Worm (Caenorhabditis elegans) whole organism, L1 larva: ENCODE measurements around the gene klp-13.
A peak's percentile ranks its signal among the peaks of the same experiment; 100 is the strongest.

ENCODE experiments used
- C04F5.9 ChIP-seq: sonication (generic microtip); optimal IDR thresholded peaks from 2 replicates; lab custom pipeline; 2016; ENCODE audit warnings: missing genetic modification characterization, missing compliant biosample characterization
- C16A3.4 ChIP-seq: fragments of 150-350 bp; optimal IDR thresholded peaks from 2 replicates; lab custom pipeline; 2014; ENCODE audit warnings: missing biosample characterization, missing genetic modification characterization
- C34B4.2 ChIP-seq: sonication (generic microtip); optimal IDR thresholded peaks from 2 replicates; lab custom pipeline; 2017; ENCODE audit warnings: mild to moderate bottlenecking, missing genetic modification characterization, missing compliant biosample characterization
- F16B12.6 ChIP-seq: fragments of 150-350 bp; optimal IDR thresholded peaks from 2 replicates; lab custom pipeline; 2014; ENCODE audit warnings: missing biosample characterization, missing genetic modification characterization
- alr-1 ChIP-seq: fragments of 200-800 bp; sonication (Bioruptor generic); optimal IDR thresholded peaks from 2 replicates; lab custom pipeline; 2018; ENCODE audit warnings: borderline replicate concordance, mild to moderate bottlenecking, missing genetic modification characterization, missing compliant biosample characterization
- blmp-1 ChIP-seq: fragments of 150-350 bp; optimal IDR thresholded peaks from 2 replicates; lab custom pipeline; 2014; ENCODE audit warnings: missing biosample characterization, missing genetic modification characterization
- ceh-90 ChIP-seq: sonication (generic microtip); optimal IDR thresholded peaks from 2 replicates; lab custom pipeline; 2016; ENCODE audit warnings: missing genetic modification characterization, missing compliant biosample characterization
- ces-1 ChIP-seq: fragments of 150-350 bp; optimal IDR thresholded peaks from 2 replicates; lab custom pipeline; 2014; ENCODE audit warnings: missing biosample characterization, missing genetic modification reagents, missing genetic modification characterization
- efl-1 ChIP-seq, 4 experiments: fragments of 150-350 bp; optimal IDR thresholded peaks in 3 of 4; peaks in 1 of 4; 1 replicate in 1 of 4; 2 replicates in 3 of 4; lab custom pipeline; 2014; ENCODE audit warnings: missing biosample characterization in 2 of 4, missing genetic modification characterization in 2 of 4, missing genetic modification reagents in 2 of 4
- egl-13 ChIP-seq: sonication (generic microtip); optimal IDR thresholded peaks from 2 replicates; lab custom pipeline; 2016; ENCODE audit warnings: missing genotype, missing genetic modification reagents, missing genetic modification characterization, missing compliant biosample characterization
- egl-27 ChIP-seq, 2 experiments: fragments of 150-350 bp in 1 of 2; sonication (generic microtip); optimal IDR thresholded peaks; 3 replicates each; lab custom pipeline; 2017 to 2018; ENCODE audit warnings: missing biosample characterization in 2 of 2, missing genetic modification characterization in 2 of 2, missing genetic modification reagents in 2 of 2
- elt-3 ChIP-seq, 6 experiments: fragments of 150-350 bp in 1 of 6; sonication (generic microtip); optimal IDR thresholded peaks; 2 replicates each; lab custom pipeline; 2017 to 2018; ENCODE audit warnings: missing biosample characterization in 6 of 6, missing genetic modification characterization in 6 of 6, inconsistent platforms in 1 of 6
- ets-5 ChIP-seq: fragments of 200-800 bp; sonication (Bioruptor generic); IDR thresholded peaks from 2 replicates; pipeline ENCODE4 v1.3.6; 2022; ENCODE audit warnings: missing genetic modification characterization, missing compliant biosample characterization
- fkh-10 ChIP-seq: sonication (generic microtip); optimal IDR thresholded peaks from 2 replicates; lab custom pipeline; 2017; ENCODE audit warnings: missing biosample characterization, missing genetic modification reagents, missing genetic modification characterization
- fos-1 ChIP-seq: fragments of 150-350 bp; optimal IDR thresholded peaks from 2 replicates; lab custom pipeline; 2014; ENCODE audit warnings: missing biosample characterization, missing genetic modification characterization
- grh-1 ChIP-seq: fragments of 200-800 bp; sonication (Bioruptor generic); IDR thresholded peaks from 2 replicates; pipeline ENCODE4 v1.3.6; 2022; ENCODE audit warnings: missing genetic modification reagents, missing genetic modification characterization, missing compliant biosample characterization
- hlh-4 ChIP-seq: sonication (generic microtip); optimal IDR thresholded peaks from 2 replicates; lab custom pipeline; 2016; ENCODE audit warnings: mild to moderate bottlenecking, missing genetic modification characterization, missing compliant biosample characterization
- irx-1 ChIP-seq: sonication (generic microtip); optimal IDR thresholded peaks from 2 replicates; lab custom pipeline; 2016; ENCODE audit warnings: missing genetic modification characterization, missing compliant biosample characterization
- isw-1 ChIP-seq: fragments of 200-800 bp; sonication (Bioruptor generic); IDR thresholded peaks from 2 replicates; pipeline ENCODE4 v1.3.6; 2022; ENCODE audit warnings: missing genetic modification characterization, missing compliant biosample characterization
- lin-14 ChIP-seq: fragments of 200-800 bp; sonication (Bioruptor generic); optimal IDR thresholded peaks from 2 replicates; lab custom pipeline; 2018; ENCODE audit warnings: mild to moderate bottlenecking, missing genetic modification characterization, moderate library complexity, missing compliant biosample characterization
- lin-15B ChIP-seq: fragments of 150-350 bp; sonication (generic microtip); optimal IDR thresholded peaks from 3 replicates; lab custom pipeline; 2014; ENCODE audit warnings: missing biosample characterization, missing genetic modification characterization
- lin-35 ChIP-seq, 2 experiments: fragments of 150-350 bp; optimal IDR thresholded peaks; 2 replicates each; lab custom pipeline; 2014; ENCODE audit warnings: missing biosample characterization in 2 of 2, missing genetic modification characterization in 2 of 2, missing genetic modification reagents in 2 of 2
- lir-3 ChIP-seq: sonication (generic microtip); optimal IDR thresholded peaks from 2 replicates; lab custom pipeline; 2016; ENCODE audit warnings: mild to moderate bottlenecking, missing genetic modification characterization, moderate library complexity, missing compliant biosample characterization; ENCODE audit not compliant: poor library complexity
- mab-9 ChIP-seq: fragments of 200-800 bp; sonication (Bioruptor generic); IDR thresholded peaks from 2 replicates; pipeline ENCODE4 v1.3.6; 2022; ENCODE audit warnings: missing genetic modification reagents, missing genetic modification characterization, missing compliant biosample characterization
- mdl-1 ChIP-seq, 2 experiments: fragments of 150-350 bp; optimal IDR thresholded peaks; 2 replicates each; lab custom pipeline; 2014 to 2017; ENCODE audit warnings: missing biosample characterization in 2 of 2, missing genetic modification characterization in 2 of 2, inconsistent platforms in 1 of 2
- mep-1 ChIP-seq: fragments of 150-350 bp; optimal IDR thresholded peaks from 2 replicates; lab custom pipeline; 2014; ENCODE audit warnings: missing biosample characterization, missing genetic modification characterization
- nhr-11 ChIP-seq: fragments of 150-350 bp; optimal IDR thresholded peaks from 2 replicates; lab custom pipeline; 2014; ENCODE audit warnings: missing biosample characterization, missing genetic modification characterization
- nhr-12 ChIP-seq: sonication (generic microtip); optimal IDR thresholded peaks from 2 replicates; lab custom pipeline; 2017; ENCODE audit warnings: missing biosample characterization, missing genetic modification characterization
- nhr-20 ChIP-seq: sonication (generic microtip); optimal IDR thresholded peaks from 2 replicates; lab custom pipeline; 2016; ENCODE audit warnings: mild to moderate bottlenecking, missing genetic modification characterization, missing compliant biosample characterization
- nhr-28 ChIP-seq: fragments of 150-350 bp; optimal IDR thresholded peaks from 2 replicates; lab custom pipeline; 2014; ENCODE audit warnings: missing biosample characterization, missing genetic modification characterization
- nhr-71 ChIP-seq: sonication (generic microtip); optimal IDR thresholded peaks from 2 replicates; lab custom pipeline; 2016; ENCODE audit warnings: mild to moderate bottlenecking, missing genetic modification characterization, moderate library complexity, missing compliant biosample characterization
- nhr-76 ChIP-seq: sonication (generic microtip); optimal IDR thresholded peaks from 2 replicates; lab custom pipeline; 2017; ENCODE audit warnings: missing biosample characterization, missing genetic modification characterization
- nhr-77 ChIP-seq: fragments of 150-350 bp; optimal IDR thresholded peaks from 2 replicates; lab custom pipeline; 2014; ENCODE audit warnings: missing biosample characterization, missing genetic modification characterization
- nhr-85 ChIP-seq: sonication (generic microtip); peaks from one replicate; lab custom pipeline; 2016; ENCODE audit warnings: missing genetic modification characterization, inconsistent platforms, missing compliant biosample characterization
- pqm-1 ChIP-seq: sonication (generic microtip); optimal IDR thresholded peaks from 3 replicates; lab custom pipeline; 2017; ENCODE audit warnings: missing biosample characterization, missing genetic modification characterization
- rnt-1 ChIP-seq: sonication (generic microtip); optimal IDR thresholded peaks from 2 replicates; lab custom pipeline; 2016; ENCODE audit warnings: mild to moderate bottlenecking, missing genetic modification characterization, moderate library complexity, missing compliant biosample characterization
- snu-23 ChIP-seq: sonication (generic microtip); optimal IDR thresholded peaks from 2 replicates; lab custom pipeline; 2016; ENCODE audit warnings: missing genetic modification characterization, missing compliant biosample characterization
- sox-4 ChIP-seq: sonication (generic microtip); optimal IDR thresholded peaks from 2 replicates; lab custom pipeline; 2016; ENCODE audit warnings: missing genetic modification characterization, missing compliant biosample characterization
- sptf-1 ChIP-seq: fragments of 150-350 bp; optimal IDR thresholded peaks from 2 replicates; lab custom pipeline; 2014; ENCODE audit warnings: missing biosample characterization, missing genetic modification characterization
- swsn-7 ChIP-seq: sonication (generic microtip); optimal IDR thresholded peaks from 2 replicates; lab custom pipeline; 2016; ENCODE audit warnings: missing genetic modification characterization, missing compliant biosample characterization
- tbx-2 ChIP-seq: sonication (generic microtip); optimal IDR thresholded peaks from 2 replicates; lab custom pipeline; 2016; ENCODE audit warnings: missing genetic modification characterization, missing compliant biosample characterization
- tlp-1 ChIP-seq: fragments of 150-350 bp; optimal IDR thresholded peaks from 2 replicates; lab custom pipeline; 2014; ENCODE audit warnings: missing biosample characterization, missing genetic modification characterization
- unc-130 ChIP-seq: fragments of 150-350 bp; optimal IDR thresholded peaks from 2 replicates; lab custom pipeline; 2017; ENCODE audit warnings: missing biosample characterization, missing genetic modification characterization, inconsistent platforms
- unc-30 ChIP-seq: sonication (generic microtip); optimal IDR thresholded peaks from 2 replicates; lab custom pipeline; 2017; ENCODE audit warnings: missing biosample characterization, missing genetic modification characterization
- xbp-1 ChIP-seq: sonication (generic microtip); optimal IDR thresholded peaks from 2 replicates; lab custom pipeline; 2016; ENCODE audit warnings: missing genetic modification characterization, missing compliant biosample characterization
- ztf-4 ChIP-seq: fragments of 150-350 bp; optimal IDR thresholded peaks from 2 replicates; lab custom pipeline; 2014; ENCODE audit warnings: missing biosample characterization, missing genetic modification characterization

Gene klp-13

DNA sequence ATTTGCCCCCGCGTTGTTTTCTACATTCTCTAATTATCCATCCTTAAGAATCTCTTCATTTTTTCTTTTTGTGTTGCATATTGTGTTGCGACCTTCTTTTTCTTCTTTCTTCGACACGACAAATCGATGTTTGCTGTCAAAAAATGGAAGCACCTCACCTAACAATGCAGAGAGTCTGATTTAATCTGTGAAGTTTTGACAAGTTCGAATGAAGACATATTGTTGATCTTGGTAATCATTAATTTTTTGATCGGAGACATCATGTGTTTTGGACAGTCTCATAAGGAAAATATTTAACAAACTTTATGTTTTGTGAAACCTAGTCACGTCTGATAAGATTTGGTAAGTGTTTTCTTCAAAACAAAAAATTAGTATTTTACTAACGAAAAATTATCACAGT is 44.3 kb downstream of the klp-13 start:
- no peak for TF ChIP-seq mep-1 (tag; lab: Kevin White, UChicago)
- TF ChIP-seq nhr-76 (tag; lab: Kevin White, UChicago): no peak
- TF ChIP-seq nhr-85 (tag; lab: Kevin White, UChicago): peak; percentile 84
- no peak for TF ChIP-seq efl-1 (optimal IDR thresholded peaks at IDR 0.05; lab: Kevin White, UChicago)
- TF ChIP-seq efl-1 (GFP tag; optimal IDR thresholded peaks at IDR 0.05 in 1 of 2; lab: Kevin White, UChicago): no peak
- peak in 1 of 2 experiments; percentile 13 for TF ChIP-seq lin-35 (GFP tag; optimal IDR thresholded peaks at IDR 0.05; lab: Kevin White, UChicago)
- no peak for TF ChIP-seq C04F5.9
- TF ChIP-seq snu-23 (GFP tag; lab: Kevin White, UChicago): peak; percentile 16
- no peak for TF ChIP-seq sptf-1 (tag; lab: Kevin White, UChicago)
- no peak for TF ChIP-seq grh-1 (GFP tag; lab: Robert Waterston, UW)
- no peak for TF ChIP-seq nhr-12 (tag; lab: Kevin White, UChicago)
- TF ChIP-seq lin-14 (GFP tag; lab: Kevin White, UChicago): peak; percentile 49
- TF ChIP-seq blmp-1 (tag; lab: Kevin White, UChicago): peak; percentile 36
- no peak for TF ChIP-seq hlh-4 (tag; lab: Kevin White, UChicago)
- TF ChIP-seq isw-1: no peak
- TF ChIP-seq nhr-71 (tag; lab: Kevin White, UChicago): peak; percentile 48
- TF ChIP-seq nhr-20: peak; percentile 55
- no peak for TF ChIP-seq swsn-7 (tag; lab: Kevin White, UChicago)
- no peak for TF ChIP-seq xbp-1 (tag; lab: Kevin White, UChicago)
- no peak for TF ChIP-seq sox-4 (tag; lab: Kevin White, UChicago)
- TF ChIP-seq elt-3 (tag; optimal IDR thresholded peaks at IDR 0.05; lab: Kevin White, UChicago): peak in 2 of 6 experiments; percentile 8 to 36
- TF ChIP-seq nhr-11 (tag; lab: Kevin White, UChicago): no peak

- no peak for TF ChIP-seq alr-1 (tag; lab: Kevin White, UChicago)
- no peak for TF ChIP-seq lin-14 (GFP tag; lab: Kevin White, UChicago)
- no peak for TF ChIP-seq ces-1 (GFP tag; lab: Kevin White, UChicago)
- TF ChIP-seq egl-27 (tag; optimal IDR thresholded peaks at IDR 0.05; lab: Kevin White, UChicago): no peak
- no peak for TF ChIP-seq C16A3.4
- no peak for TF ChIP-seq F16B12.6 (tag; lab: Kevin White, UChicago)
- TF ChIP-seq ets-5: no peak
- no peak for TF ChIP-seq mdl-1 (tag; optimal IDR thresholded peaks at IDR 0.05; lab: Kevin White, UChicago)
- TF ChIP-seq tbx-2 (tag; lab: Kevin White, UChicago): no peak
- no peak for TF ChIP-seq pqm-1 (tag; lab: Kevin White, UChicago)
- TF ChIP-seq egl-13 (tag; lab: Kevin White, UChicago): no peak
- no peak for TF ChIP-seq unc-130 (tag; lab: Kevin White, UChicago)
- TF ChIP-seq efl-1 (optimal IDR thresholded peaks at IDR 0.05; lab: Kevin White, UChicago): no peak
- TF ChIP-seq efl-1 (GFP tag; optimal IDR thresholded peaks at IDR 0.05 in 1 of 2; lab: Kevin White, UChicago): no peak
- no peak for TF ChIP-seq hlh-4 (tag; lab: Kevin White, UChicago)
- no peak for TF ChIP-seq lin-15B
- no peak for TF ChIP-seq lir-3 (tag; lab: Kevin White, UChicago)
- no peak for TF ChIP-seq irx-1 (tag; lab: Kevin White, UChicago)
- TF ChIP-seq unc-30 (tag; lab: Kevin White, UChicago): no peak
- TF ChIP-seq mab-9 (GFP tag; lab: Robert Waterston, UW): no peak
- TF ChIP-seq nhr-77 (tag; lab: Kevin White, UChicago): no peak
These were observed 46.4 kb downstream of the klp-13 start, which contains the start of gene ipp-5 for ce11 chrX:6031169-6031568. ipp-5 (plus strand) TSS chrX:6031469.

DNA sequence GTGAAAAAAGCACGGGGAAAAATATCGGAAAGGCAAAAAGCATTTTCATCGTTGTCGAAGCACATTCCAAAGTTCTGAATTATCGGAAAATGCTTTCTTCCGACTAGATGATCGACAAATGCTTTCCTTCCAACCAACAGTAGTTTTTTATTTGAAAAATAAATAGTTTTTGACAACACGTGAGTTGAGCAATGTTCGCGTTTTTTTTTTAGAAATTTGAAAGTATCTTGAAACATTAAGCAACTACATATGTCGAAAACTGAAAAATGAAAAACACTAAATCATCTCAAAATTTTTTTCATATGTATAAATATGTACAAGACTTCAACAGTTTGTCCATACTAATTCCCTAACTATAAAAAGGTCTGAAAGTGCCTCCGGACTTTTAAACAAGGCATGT is 54.8 kb downstream of the klp-13 start, which contains the start of gene hsp-25:
hsp-25 (minus strand) TSS at position 101 of the 400 bp plus-strand sequence.
- TF ChIP-seq rnt-1 (tag; lab: Kevin White, UChicago): no peak
- no peak for TF ChIP-seq hlh-4 (tag; lab: Kevin White, UChicago)
- TF ChIP-seq fos-1 (tag; lab: Kevin White, UChicago): no peak
- TF ChIP-seq unc-130 (tag; lab: Kevin White, UChicago): no peak
- TF ChIP-seq elt-3 (tag; optimal IDR thresholded peaks at IDR 0.05; lab: Kevin White, UChicago): no peak
- TF ChIP-seq nhr-28 (tag; lab: Kevin White, UChicago): no peak
- TF ChIP-seq fkh-10 (GFP tag; lab: Kevin White, UChicago): no peak
- no peak for TF ChIP-seq C34B4.2 (tag; lab: Kevin White, UChicago)
- no peak for TF ChIP-seq ces-1 (GFP tag; lab: Kevin White, UChicago)
- TF ChIP-seq ceh-90: no peak
- TF ChIP-seq lin-35 (GFP tag; optimal IDR thresholded peaks at IDR 0.05; lab: Kevin White, UChicago): no peak
- TF ChIP-seq nhr-76 (tag; lab: Kevin White, UChicago): no peak
- TF ChIP-seq ztf-4 (tag; lab: Kevin White, UChicago): no peak
- no peak for TF ChIP-seq pqm-1 (tag; lab: Kevin White, UChicago)
- no peak for TF ChIP-seq tlp-1
- TF ChIP-seq tbx-2 (tag; lab: Kevin White, UChicago): no peak
